Fruit fly (Drosophila melanogaster): ENCODE data around the gene CG5347.

DNA sequence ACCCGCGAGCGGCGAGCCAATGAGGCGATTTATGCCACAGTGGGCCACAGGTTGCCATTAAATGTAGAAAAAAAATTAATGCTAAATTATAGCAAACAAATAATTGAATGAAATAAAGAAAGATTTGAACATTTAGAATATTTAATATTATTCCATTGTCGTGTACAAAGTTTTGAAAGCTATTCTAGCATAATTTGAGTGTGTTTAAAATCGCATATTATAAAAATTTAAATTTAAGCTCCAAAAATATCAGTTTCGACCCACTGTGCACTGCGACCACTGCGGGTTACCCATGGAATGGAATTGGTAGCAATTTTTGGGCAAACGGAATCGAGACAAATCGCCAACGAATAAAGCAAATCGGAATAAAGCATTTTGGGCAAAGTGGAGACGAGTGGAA lies 32.8 kb upstream of the CG5347 start:
- TF ChIP-seq CG14711 (tag; optimal IDR thresholded peaks at IDR 0.05) (no peak), cnc (optimal IDR thresholded peaks at IDR 0.05) (no peak), CG1620 (GFP tag; optimal IDR thresholded peaks at IDR 0.05) (no peak), CG33017 (tag; optimal IDR thresholded peaks at IDR 0.05) (no peak), cic (GFP tag; optimal IDR thresholded peaks at IDR 0.05) (no peak), Mnt (GFP tag; optimal IDR thresholded peaks at IDR 0.05) (no peak)
